Worm (Caenorhabditis elegans) whole organism, L4 larva: Measurements from ENCODE around the gene Y73F8A.22.

Experiments used
- F37D6.2 ChIP-seq: sonication (generic microtip); optimal IDR thresholded peaks from 2 replicates; lab custom pipeline; 2016; ENCODE audit warnings: mild to moderate bottlenecking, missing genetic modification characterization, missing compliant biosample characterization
- F49E8.2 ChIP-seq: sonication (generic microtip); optimal IDR thresholded peaks from 2 replicates; lab custom pipeline; 2016; ENCODE audit warnings: missing compliant biosample characterization, mild to moderate bottlenecking, missing genetic modification characterization, borderline replicate concordance
- T20F7.1 ChIP-seq: fragments of 200-800 bp; sonication (Bioruptor generic); optimal IDR thresholded peaks from 2 replicates; lab custom pipeline; 2018; ENCODE audit warnings: mild to moderate bottlenecking, missing genetic modification characterization, missing compliant biosample characterization
- Y105C5A.15 ChIP-seq: fragments of 200-800 bp; sonication (Bioruptor generic); IDR thresholded peaks from 2 replicates; pipeline ENCODE4 v1.3.6; 2022; ENCODE audit warnings: missing genetic modification characterization, missing compliant biosample characterization
- ZK546.5 ChIP-seq, 2 experiments: sonication (generic microtip); optimal IDR thresholded peaks; 2 replicates each; lab custom pipeline; 2017; ENCODE audit warnings: missing biosample characterization in 2 of 2, missing genetic modification characterization in 2 of 2
- aha-1 ChIP-seq: fragments of 150-350 bp; peaks from one replicate; lab custom pipeline; 2014; ENCODE audit warnings: missing biosample characterization, missing genetic modification characterization
- ama-1 ChIP-seq: fragments of 150-350 bp; optimal IDR thresholded peaks from 2 replicates; lab custom pipeline; 2014; ENCODE audit warnings: inconsistent platforms, mixed read lengths
- attf-4 ChIP-seq: sonication (generic microtip); optimal IDR thresholded peaks from 3 replicates; lab custom pipeline; 2017; ENCODE audit warnings: missing biosample characterization, missing genetic modification characterization
- ceh-20 ChIP-seq: fragments of 200-800 bp; sonication (Bioruptor generic); IDR thresholded peaks from 2 replicates; pipeline ENCODE4 v1.3.6; 2022; ENCODE audit warnings: missing genetic modification reagents, missing genetic modification characterization, missing compliant biosample characterization
- ceh-44 ChIP-seq: fragments of 200-800 bp; sonication (Bioruptor generic); IDR thresholded peaks from 2 replicates; pipeline ENCODE4 v1.3.6; 2022; ENCODE audit warnings: missing genetic modification reagents, missing genetic modification characterization, missing compliant biosample characterization
- ceh-62 ChIP-seq: sonication (generic microtip); optimal IDR thresholded peaks from 2 replicates; lab custom pipeline; 2017; ENCODE audit warnings: missing biosample characterization, missing genetic modification characterization
- ctbp-1 ChIP-seq: fragments of 200-800 bp; sonication (Bioruptor generic); IDR thresholded peaks from 2 replicates; pipeline ENCODE4 v1.3.6; 2022; ENCODE audit warnings: missing genetic modification reagents, missing genetic modification characterization, missing compliant biosample characterization
- daf-12 ChIP-seq: fragments of 150-350 bp; optimal IDR thresholded peaks from 2 replicates; lab custom pipeline; 2014; ENCODE audit warnings: missing biosample characterization, missing genetic modification reagents, missing genetic modification characterization
- daf-16 ChIP-seq, 3 experiments: sonication (generic microtip); optimal IDR thresholded peaks; 2 replicates each; lab custom pipeline; 2016 to 2017; ENCODE audit warnings: missing genetic modification characterization in 3 of 3, missing genetic modification reagents in 3 of 3, mild to moderate bottlenecking in 2 of 3, missing compliant biosample characterization in 2 of 3, missing biosample characterization in 1 of 3, moderate library complexity in 1 of 3
- daf-19 ChIP-seq: fragments of 200-800 bp; sonication (Bioruptor generic); conservative IDR thresholded peaks from 2 replicates; pipeline ENCODE4 v1.3.6; 2022; ENCODE audit warnings: missing genetic modification characterization, missing compliant biosample characterization
- daf-8 ChIP-seq: fragments of 200-800 bp; sonication (Bioruptor generic); IDR thresholded peaks from 2 replicates; pipeline ENCODE4 v1.3.6; 2022; ENCODE audit warnings: missing genetic modification characterization, missing compliant biosample characterization
- dmd-9 ChIP-seq: fragments of 200-800 bp; sonication (Bioruptor generic); IDR thresholded peaks from 2 replicates; pipeline ENCODE4 v1.3.6; 2022; ENCODE audit warnings: missing genetic modification reagents, missing genetic modification characterization, missing compliant biosample characterization
- dve-1 ChIP-seq: sonication (generic microtip); optimal IDR thresholded peaks from 2 replicates; lab custom pipeline; 2017; ENCODE audit warnings: antibody characterized with exemption, mild to moderate bottlenecking, missing genetic modification characterization, missing compliant biosample characterization; ENCODE audit not compliant: insufficient read depth
- egl-43 ChIP-seq: fragments of 200-800 bp; sonication (Bioruptor generic); IDR thresholded peaks from 2 replicates; pipeline ENCODE4 v1.3.6; 2022; ENCODE audit warnings: missing genetic modification reagents, missing genetic modification characterization, missing compliant biosample characterization
- fkh-10 ChIP-seq: fragments of 150-350 bp; optimal IDR thresholded peaks from 2 replicates; lab custom pipeline; 2014; ENCODE audit warnings: missing biosample characterization, missing genetic modification reagents, missing genetic modification characterization
- fos-1 ChIP-seq: fragments of 150-350 bp; optimal IDR thresholded peaks from 2 replicates; lab custom pipeline; 2014; ENCODE audit warnings: missing biosample characterization, missing genetic modification characterization
- gei-8 ChIP-seq: fragments of 200-800 bp; sonication (Bioruptor generic); optimal IDR thresholded peaks from 2 replicates; lab custom pipeline; 2018; ENCODE audit warnings: mild to moderate bottlenecking, missing genetic modification characterization, missing compliant biosample characterization
- hlh-11 ChIP-seq: fragments of 200-800 bp; sonication (Bioruptor generic); optimal IDR thresholded peaks from 2 replicates; lab custom pipeline; 2018; ENCODE audit warnings: mild to moderate bottlenecking, missing genetic modification characterization, missing compliant biosample characterization
- hlh-30 ChIP-seq: sonication (generic microtip); optimal IDR thresholded peaks from 2 replicates; lab custom pipeline; 2017; ENCODE audit warnings: antibody characterized with exemption, mild to moderate bottlenecking, missing genetic modification characterization, missing compliant biosample characterization; ENCODE audit not compliant: insufficient read depth
- lim-7 ChIP-seq: fragments of 200-800 bp; sonication (Bioruptor generic); IDR thresholded peaks from 2 replicates; pipeline ENCODE4 v1.3.6; 2022; ENCODE audit warnings: missing genetic modification characterization, missing compliant biosample characterization
- lin-38 ChIP-seq: fragments of 200-800 bp; sonication (Bioruptor generic); IDR thresholded peaks from 2 replicates; pipeline ENCODE4 v1.3.6; 2022; ENCODE audit warnings: missing genetic modification reagents, missing genetic modification characterization, missing compliant biosample characterization
- lir-3 ChIP-seq: sonication (generic microtip); optimal IDR thresholded peaks from 2 replicates; lab custom pipeline; 2016; ENCODE audit warnings: mild to moderate bottlenecking, missing genetic modification characterization, missing compliant biosample characterization
- mdt-29 ChIP-seq: fragments of 200-800 bp; sonication (Bioruptor generic); IDR thresholded peaks from 2 replicates; pipeline ENCODE4 v1.3.6; 2022; ENCODE audit warnings: missing genetic modification reagents, missing genetic modification characterization, missing compliant biosample characterization
- mep-1 ChIP-seq: fragments of 150-350 bp; sonication (generic microtip); optimal IDR thresholded peaks from 3 replicates; lab custom pipeline; 2014; ENCODE audit warnings: missing biosample characterization, missing genetic modification characterization
- mes-2 ChIP-seq: sonication (generic microtip); optimal IDR thresholded peaks from 2 replicates; lab custom pipeline; 2016; ENCODE audit warnings: missing genotype, mild to moderate bottlenecking, missing genetic modification characterization, missing compliant biosample characterization; ENCODE audit not compliant: poor library complexity, severe bottlenecking
- nhr-102 ChIP-seq: sonication (generic microtip); optimal IDR thresholded peaks from 2 replicates; lab custom pipeline; 2016; ENCODE audit warnings: mild to moderate bottlenecking, missing genetic modification characterization, moderate library complexity, missing compliant biosample characterization
- nhr-11 ChIP-seq: fragments of 150-350 bp; optimal IDR thresholded peaks from 2 replicates; lab custom pipeline; 2014; ENCODE audit warnings: missing biosample characterization, missing genetic modification characterization
- nhr-111 ChIP-seq: fragments of 200-800 bp; sonication (Bioruptor generic); optimal IDR thresholded peaks from 2 replicates; lab custom pipeline; 2018; ENCODE audit warnings: mild to moderate bottlenecking, missing genetic modification characterization, missing compliant biosample characterization
- nhr-237 ChIP-seq: sonication (generic microtip); optimal IDR thresholded peaks from 2 replicates; lab custom pipeline; 2017; ENCODE audit warnings: missing biosample characterization, missing genetic modification characterization
- nhr-42 ChIP-seq: fragments of 200-800 bp; sonication (Bioruptor generic); IDR thresholded peaks from 2 replicates; pipeline ENCODE4 v1.3.6; 2022; ENCODE audit warnings: missing genetic modification characterization, missing compliant biosample characterization
- pha-4 ChIP-seq, 2 experiments: fragments of 150-350 bp in 1 of 2; fragments of 200-800 bp in 1 of 2; sonication (Bioruptor generic) in 1 of 2; IDR thresholded peaks in 1 of 2; optimal IDR thresholded peaks in 1 of 2; 2 replicates each; pipeline versions ENCODE4 v1.3.6 to Lab custom; 2014 to 2022; ENCODE audit warnings: missing genetic modification characterization in 2 of 2, missing genetic modification reagents in 2 of 2, missing biosample characterization in 1 of 2, missing compliant biosample characterization in 1 of 2
- pqm-1 ChIP-seq: sonication (generic microtip); optimal IDR thresholded peaks from 2 replicates; lab custom pipeline; 2017; ENCODE audit warnings: missing biosample characterization, missing genetic modification characterization
- rbr-2 ChIP-seq: sonication (generic microtip); optimal IDR thresholded peaks from 2 replicates; lab custom pipeline; 2016; ENCODE audit warnings: missing genotype, missing genetic modification characterization, missing compliant biosample characterization
- saeg-2 ChIP-seq: fragments of 200-800 bp; sonication (Bioruptor generic); IDR thresholded peaks from 2 replicates; pipeline ENCODE4 v1.3.6; 2022; ENCODE audit warnings: missing genetic modification reagents, missing genetic modification characterization, missing compliant biosample characterization
- snpc-1.2 ChIP-seq: fragments of 200-800 bp; sonication (Bioruptor generic); IDR thresholded peaks from 2 replicates; pipeline ENCODE4 v1.3.6; 2022; ENCODE audit warnings: missing genetic modification reagents, missing genetic modification characterization, missing compliant biosample characterization
- snpc-4 ChIP-seq: fragments of 150-350 bp; optimal IDR thresholded peaks from 2 replicates; lab custom pipeline; 2014; ENCODE audit warnings: missing biosample characterization, missing genetic modification characterization
- unc-130 ChIP-seq: sonication (generic microtip); optimal IDR thresholded peaks from 2 replicates; lab custom pipeline; 2016; ENCODE audit warnings: missing genetic modification reagents, missing genetic modification characterization, missing compliant biosample characterization
- vab-7 ChIP-seq: fragments of 200-800 bp; sonication (Bioruptor generic); IDR thresholded peaks from 2 replicates; pipeline ENCODE4 v1.3.6; 2022; ENCODE audit warnings: missing genetic modification reagents, missing genetic modification characterization, missing compliant biosample characterization
- zfp-2 ChIP-seq: sonication (generic microtip); optimal IDR thresholded peaks from 2 replicates; lab custom pipeline; 2016; ENCODE audit warnings: mild to moderate bottlenecking, missing genetic modification characterization, missing compliant biosample characterization
- zfp-3 ChIP-seq: fragments of 200-800 bp; sonication (Bioruptor generic); conservative IDR thresholded peaks from 2 replicates; pipeline ENCODE4 v1.3.6; 2022; ENCODE audit warnings: missing genetic modification reagents, missing genetic modification characterization, missing compliant biosample characterization
- zip-11 ChIP-seq: fragments of 200-800 bp; sonication (Bioruptor generic); IDR thresholded peaks from 2 replicates; pipeline ENCODE4 v1.3.6; 2022; ENCODE audit warnings: missing genetic modification characterization, missing compliant biosample characterization
- zip-2 ChIP-seq: fragments of 150-350 bp; optimal IDR thresholded peaks from 2 replicates; lab custom pipeline; 2014; ENCODE audit warnings: missing biosample characterization, missing genetic modification characterization
- ztf-11 ChIP-seq: fragments of 150-350 bp; optimal IDR thresholded peaks from 2 replicates; lab custom pipeline; 2014; ENCODE audit warnings: missing biosample characterization, missing genetic modification characterization
- ztf-7 ChIP-seq: fragments of 150-350 bp; optimal IDR thresholded peaks from 2 replicates; lab custom pipeline; 2014; ENCODE audit warnings: missing biosample characterization, missing genetic modification characterization

Y73F8A.22 gene

DNA sequence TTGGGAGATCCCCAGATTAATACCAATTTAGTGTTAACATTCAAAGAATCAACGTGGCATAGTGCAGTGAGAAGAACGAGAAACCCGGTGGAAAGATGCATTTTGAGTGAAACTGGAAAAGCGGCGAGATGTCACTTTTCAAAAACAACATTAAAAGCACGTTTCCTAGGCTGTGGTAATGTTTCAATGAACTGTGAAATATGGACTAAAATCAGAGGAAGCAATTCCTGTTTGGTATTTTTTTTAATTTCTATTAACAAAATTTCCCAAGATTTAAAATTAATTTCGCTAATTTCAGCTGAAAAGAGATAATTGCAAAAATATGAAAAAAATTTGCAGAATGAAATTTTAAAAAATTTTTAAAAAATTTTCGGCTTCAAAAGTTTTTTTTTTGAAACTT lies at the start of gene Y73F8A.22:
TSS of gene Y73F8A.22 (minus strand) at position 101 of the 400 bp plus-strand sequence.
- TF ChIP-seq zfp-3 (GFP tag; lab: Robert Waterston, UW) (no peak), daf-16 (GFP tag; optimal IDR thresholded peaks at IDR 0.05; lab: Kevin White, UChicago) (no peak), daf-16 (tag; optimal IDR thresholded peaks at IDR 0.05; lab: Kevin White, UChicago) (no peak), ceh-20 (no peak), lir-3 (tag; lab: Kevin White, UChicago) (no peak), pha-4 (GFP tag; IDR thresholded peaks at IDR 0.05; lab: Robert Waterston, UW) (no peak), pha-4 (tag; optimal IDR thresholded peaks at IDR 0.05; lab: Kevin White, UChicago) (no peak), gei-8 (no peak), dmd-9 (GFP tag; lab: Robert Waterston, UW) (no peak), Y105C5A.15 (GFP tag; lab: Robert Waterston, UW) (no peak), hlh-30 (tag; lab: Kevin White, UChicago) (no peak), nhr-237 (tag; lab: Kevin White, UChicago) (no peak), F37D6.2 (no peak), pqm-1 (tag; lab: Kevin White, UChicago) (no peak), fos-1 (no peak)

DNA sequence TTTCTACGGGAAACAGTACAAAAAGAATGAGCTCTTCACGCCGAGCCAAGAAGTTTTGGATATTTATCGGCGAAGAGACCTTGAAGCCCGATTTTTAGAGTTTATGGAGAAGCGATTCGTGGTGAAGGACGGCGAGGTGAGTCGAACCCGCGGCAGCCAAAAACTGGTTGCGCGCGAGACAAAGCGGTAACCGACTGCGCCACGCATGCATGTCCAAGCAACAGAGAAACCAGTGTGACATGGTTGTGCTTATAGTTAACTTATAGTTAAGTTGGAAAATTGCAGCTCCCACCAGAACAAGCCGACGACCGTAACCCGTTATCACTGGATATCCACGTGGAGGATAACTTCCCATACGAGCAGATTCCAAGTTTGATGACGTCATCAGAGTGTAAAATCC lies 35.2 kb upstream of the Y73F8A.22 start:
- TF ChIP-seq unc-130 (GFP tag; lab: Kevin White, UChicago) (peak; percentile 34), egl-43 (GFP tag; lab: Robert Waterston, UW) (no peak), nhr-102 (tag; lab: Kevin White, UChicago) (peak; percentile 62), dve-1 (tag; lab: Kevin White, UChicago) (peak; percentile 53), nhr-111 (GFP tag; lab: Kevin White, UChicago) (no peak), vab-7 (GFP tag; lab: Robert Waterston, UW) (no peak), zip-11 (GFP tag; lab: Robert Waterston, UW) (no peak), ceh-62 (tag; lab: Kevin White, UChicago) (no peak), daf-19 (GFP tag; lab: Robert Waterston, UW) (no peak), attf-4 (tag; lab: Kevin White, UChicago) (no peak), daf-16 (GFP tag; optimal IDR thresholded peaks at IDR 0.05; lab: Kevin White, UChicago) (peak in 1 of 2 experiments; percentile 33), daf-16 (tag; optimal IDR thresholded peaks at IDR 0.05; lab: Kevin White, UChicago) (peak; percentile 39), T20F7.1 (GFP tag; lab: Kevin White, UChicago) (no peak), mdt-29 (GFP tag; lab: Robert Waterston, UW) (peak; percentile 62; the same call in 1 of the 2 replicates), fkh-10 (GFP tag; lab: Kevin White, UChicago) (no peak), daf-8 (no peak), ctbp-1 (GFP tag; lab: Robert Waterston, UW) (no peak), lim-7 (GFP tag; lab: Robert Waterston, UW) (no peak), ama-1 (lab: Kevin White, UChicago) (no peak), aha-1 (tag; lab: Kevin White, UChicago) (no peak), nhr-237 (tag; lab: Kevin White, UChicago) (no peak), zfp-3 (GFP tag; lab: Robert Waterston, UW) (no peak), pqm-1 (tag; lab: Kevin White, UChicago) (no peak), ztf-7 (peak; percentile 46), ztf-11 (tag; lab: Kevin White, UChicago) (no peak), ZK546.5 (tag; optimal IDR thresholded peaks at IDR 0.05; lab: Kevin White, UChicago) (no peak), zip-2 (tag; lab: Kevin White, UChicago) (no peak), daf-12 (no peak), mep-1 (peak; percentile 43), hlh-30 (tag; lab: Kevin White, UChicago) (no peak), nhr-11 (no peak), F49E8.2 (peak; percentile 1), lin-38 (GFP tag; lab: Robert Waterston, UW) (peak; percentile 84), snpc-1.2 (GFP tag; lab: Robert Waterston, UW) (peak; percentile 97), mes-2 (tag; lab: Kevin White, UChicago) (no peak), nhr-42 (no peak), snpc-4 (no peak), saeg-2 (GFP tag; lab: Robert Waterston, UW) (no peak), rbr-2 (tag; lab: Kevin White, UChicago) (no peak), hlh-11 (tag; lab: Kevin White, UChicago) (no peak), ceh-44 (no peak), zfp-2 (tag; lab: Kevin White, UChicago) (no peak)
